Fruit fly (Drosophila melanogaster) whole organism: ENCODE data around the gene CG11350.

ENCODE experiments used
- CG8478 ChIP-seq: fragments of >200 bp; optimal IDR thresholded peaks from 2 replicates; lab custom pipeline; 2018; ENCODE audit warnings: inconsistent platforms
- Dll ChIP-seq: fragments of >200 bp; optimal IDR thresholded peaks from 2 replicates; lab custom pipeline; 2017
- EcR ChIP-seq, 2 experiments: fragments of >200 bp; optimal IDR thresholded peaks; 2 replicates each; lab custom pipeline; 2017; ENCODE audit warnings: missing biosample characterization in 2 of 2, missing genetic modification characterization in 2 of 2, missing genetic modification reagents in 2 of 2
- pan ChIP-seq: fragments of >200 bp; optimal IDR thresholded peaks from 2 replicates; lab custom pipeline; 2017
- psq ChIP-seq: fragments of >200 bp; optimal IDR thresholded peaks from 2 replicates; lab custom pipeline; 2017
- usp ChIP-seq: fragments of >200 bp; optimal IDR thresholded peaks from 2 replicates; lab custom pipeline; 2017; ENCODE audit warnings: missing biosample characterization, missing genetic modification characterization, mixed read lengths

CG11350 gene

dm6 chr3L:4533941-4534340 lies 51.3 kb downstream of the CG11350 start:
- TF ChIP-seq CG8478 (no peak), usp (GFP tag; lab: Kevin White, UChicago) (no peak), psq (lab: Kevin White, UChicago) (no peak), Dll (lab: Kevin White, UChicago) (no peak), EcR (GFP tag; optimal IDR thresholded peaks at IDR 0.05; lab: Kevin White, UChicago) (no peak), pan (no peak)
